Fruit fly (Drosophila melanogaster): Measurements from ENCODE around the gene CG10208.

CG10208 gene

DNA sequence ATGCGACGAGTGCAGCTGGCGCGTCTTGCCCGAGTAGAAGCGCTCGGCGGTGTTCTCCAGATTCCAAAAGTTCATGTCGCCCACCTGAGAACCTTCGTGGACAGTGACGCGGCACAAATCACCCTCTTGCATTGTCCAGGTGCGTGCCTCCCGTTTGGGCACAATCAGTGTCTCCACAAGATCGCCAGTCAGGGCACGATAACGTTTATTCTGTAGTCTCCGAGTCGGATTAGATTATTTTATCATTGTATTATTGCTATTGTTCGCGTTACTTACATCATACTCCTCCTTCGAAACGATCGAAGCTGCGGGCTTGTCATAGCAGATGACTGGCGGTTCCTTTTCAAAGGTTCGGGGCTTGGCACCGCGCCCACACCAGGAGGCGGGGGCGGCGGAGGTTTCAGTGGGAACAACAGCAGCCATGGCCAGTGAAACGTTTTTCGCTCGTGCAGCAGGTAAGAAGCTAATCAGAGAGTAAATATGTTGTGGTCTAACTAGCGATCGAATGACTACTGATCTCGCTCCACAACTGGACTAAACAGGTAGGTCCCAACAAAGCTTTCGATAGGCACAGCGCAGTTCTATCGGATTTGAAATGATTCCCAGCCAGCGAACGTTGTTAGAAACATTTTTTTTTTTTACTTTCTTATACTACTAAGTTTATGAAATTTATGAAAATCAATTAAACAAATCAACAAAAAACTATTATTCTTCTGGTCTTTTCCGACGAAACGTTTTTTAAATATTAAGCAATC lies at the start of gene CG10208:
Gene CG10208 (minus strand): TSS at position 518 of the 755 bp plus-strand sequence.
- no peak for TF ChIP-seq Myc (optimal IDR thresholded peaks at IDR 0.05)
- TF ChIP-seq h (optimal IDR thresholded peaks at IDR 0.05): no peak
- no peak for TF ChIP-seq Sin3A (optimal IDR thresholded peaks at IDR 0.05)

DNA sequence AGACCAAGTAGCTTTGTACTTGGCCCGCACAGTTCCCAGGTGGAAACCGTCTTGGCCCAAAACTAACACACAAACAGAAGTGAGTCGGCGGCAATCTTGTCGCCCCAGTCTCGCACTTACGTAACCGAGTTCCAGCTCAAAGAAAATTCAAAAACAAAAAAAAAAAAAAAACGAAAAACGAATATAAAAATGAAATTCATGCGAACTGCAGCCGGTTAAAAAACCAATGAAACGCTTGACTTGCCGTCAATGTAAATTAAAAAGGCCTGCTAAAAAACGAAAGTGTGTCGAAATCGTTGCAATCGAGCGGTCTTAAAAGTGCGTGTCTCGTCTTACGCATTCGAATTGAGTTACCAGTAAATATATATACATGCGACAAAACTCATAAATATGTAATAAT lies 49.8 kb upstream of the CG10208 start:
- TF ChIP-seq Myc (optimal IDR thresholded peaks at IDR 0.05): no peak
- no peak for TF ChIP-seq psq (optimal IDR thresholded peaks at IDR 0.05)
- no peak for TF ChIP-seq ttk (optimal IDR thresholded peaks at IDR 0.05)
- no peak for TF ChIP-seq insv (optimal IDR thresholded peaks at IDR 0.05)
- TF ChIP-seq h (optimal IDR thresholded peaks at IDR 0.05): no peak
- no peak for TF ChIP-seq Sin3A (optimal IDR thresholded peaks at IDR 0.05)

dm6 chr3R:23822969-23823368 lies 49.0 kb upstream of the CG10208 start:
- TF ChIP-seq Myc (optimal IDR thresholded peaks at IDR 0.05): no peak
- TF ChIP-seq ttk (optimal IDR thresholded peaks at IDR 0.05): no peak
- TF ChIP-seq Sin3A (optimal IDR thresholded peaks at IDR 0.05): no peak
- no peak for TF ChIP-seq insv (optimal IDR thresholded peaks at IDR 0.05)
- TF ChIP-seq h (optimal IDR thresholded peaks at IDR 0.05): no peak
- no peak for TF ChIP-seq psq (optimal IDR thresholded peaks at IDR 0.05)

dm6 chr3R:23820290-23820689 lies 46.4 kb upstream of the CG10208 start:
- TF ChIP-seq Myc (optimal IDR thresholded peaks at IDR 0.05) (no peak), Sin3A (optimal IDR thresholded peaks at IDR 0.05) (no peak), ttk (optimal IDR thresholded peaks at IDR 0.05) (no peak), h (optimal IDR thresholded peaks at IDR 0.05) (no peak), insv (optimal IDR thresholded peaks at IDR 0.05) (no peak), psq (optimal IDR thresholded peaks at IDR 0.05) (no peak)

DNA sequence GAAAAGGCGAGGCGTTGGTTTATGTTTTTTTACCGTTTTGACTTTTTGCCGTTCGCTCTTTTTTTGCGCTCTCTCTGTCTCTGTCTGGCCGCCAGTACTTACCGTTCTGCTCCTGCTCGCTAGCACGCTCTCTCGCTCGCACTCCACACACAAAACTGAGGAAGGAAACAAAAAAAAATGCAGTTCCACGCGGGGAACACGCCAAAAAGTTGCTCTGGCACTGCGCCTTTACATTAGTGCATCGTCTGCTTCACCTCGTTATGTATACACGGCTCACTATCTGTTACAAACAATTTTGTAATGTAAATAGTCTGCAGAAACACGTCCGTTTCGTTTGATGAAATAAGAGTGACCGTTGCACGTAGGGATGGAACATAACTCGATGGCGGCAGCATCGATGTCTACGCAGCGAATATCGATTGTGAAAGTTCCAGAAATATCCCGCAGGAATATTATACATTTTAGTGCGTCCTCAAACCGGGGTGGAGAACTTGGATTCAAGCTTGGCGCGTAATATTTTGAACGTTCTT lies 45.0 kb upstream of the CG10208 start, which contains the start of the genes CG33111 and eIF4G2:
Gene CG33111 (minus strand): TSS at position 359 of the 530 bp plus-strand sequence.
Gene eIF4G2 (minus strand): TSS at position 359 of the 530 bp plus-strand sequence.
- TF ChIP-seq insv (optimal IDR thresholded peaks at IDR 0.05) (no peak), Myc (optimal IDR thresholded peaks at IDR 0.05) (no peak), Sin3A (optimal IDR thresholded peaks at IDR 0.05) (no peak), ttk (optimal IDR thresholded peaks at IDR 0.05) (no peak)

dm6 chr3R:23817566-23818202 lies 43.8 kb upstream of the CG10208 start:
- TF ChIP-seq ttk (optimal IDR thresholded peaks at IDR 0.05) (no peak), psq (optimal IDR thresholded peaks at IDR 0.05) (no peak), Myc (optimal IDR thresholded peaks at IDR 0.05) (no peak), h (optimal IDR thresholded peaks at IDR 0.05) (no peak), Sin3A (optimal IDR thresholded peaks at IDR 0.05) (no peak), insv (optimal IDR thresholded peaks at IDR 0.05) (no peak)

DNA sequence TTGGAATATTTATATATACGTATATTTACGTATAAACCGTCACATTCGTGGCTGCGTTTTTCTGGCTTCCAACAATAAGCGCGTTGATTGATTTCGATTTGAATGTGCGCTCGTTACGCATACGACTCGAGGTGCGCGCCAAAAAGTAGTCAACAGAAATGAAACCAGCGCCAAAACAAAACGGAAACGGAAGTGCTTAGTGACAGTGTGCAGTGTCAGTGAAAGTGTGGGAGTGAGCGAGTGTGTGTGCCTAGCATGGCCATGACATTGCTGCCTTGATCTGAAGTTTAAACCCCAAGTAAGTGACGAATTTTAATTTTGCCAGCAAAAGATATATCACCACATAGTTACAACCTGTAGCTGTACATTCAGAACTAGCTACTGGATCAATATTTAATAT lies 29.7 kb upstream of the CG10208 start, which contains the start of gene CG34355:
Gene CG34355 (plus strand): TSS at position 192 of the 400 bp plus-strand sequence.
- TF ChIP-seq psq (optimal IDR thresholded peaks at IDR 0.05) (no peak), h (optimal IDR thresholded peaks at IDR 0.05) (no peak), ttk (optimal IDR thresholded peaks at IDR 0.05) (no peak), Myc (optimal IDR thresholded peaks at IDR 0.05) (no peak), insv (optimal IDR thresholded peaks at IDR 0.05) (no peak), Sin3A (optimal IDR thresholded peaks at IDR 0.05) (no peak)

dm6 chr3R:23791491-23791890 lies 17.6 kb upstream of the CG10208 start:
- TF ChIP-seq Sin3A (optimal IDR thresholded peaks at IDR 0.05): no peak
- TF ChIP-seq h (optimal IDR thresholded peaks at IDR 0.05): no peak
- TF ChIP-seq ttk (optimal IDR thresholded peaks at IDR 0.05): no peak
- TF ChIP-seq psq (optimal IDR thresholded peaks at IDR 0.05): no peak
- TF ChIP-seq Myc (optimal IDR thresholded peaks at IDR 0.05): no peak
- TF ChIP-seq insv (optimal IDR thresholded peaks at IDR 0.05): no peak

DNA sequence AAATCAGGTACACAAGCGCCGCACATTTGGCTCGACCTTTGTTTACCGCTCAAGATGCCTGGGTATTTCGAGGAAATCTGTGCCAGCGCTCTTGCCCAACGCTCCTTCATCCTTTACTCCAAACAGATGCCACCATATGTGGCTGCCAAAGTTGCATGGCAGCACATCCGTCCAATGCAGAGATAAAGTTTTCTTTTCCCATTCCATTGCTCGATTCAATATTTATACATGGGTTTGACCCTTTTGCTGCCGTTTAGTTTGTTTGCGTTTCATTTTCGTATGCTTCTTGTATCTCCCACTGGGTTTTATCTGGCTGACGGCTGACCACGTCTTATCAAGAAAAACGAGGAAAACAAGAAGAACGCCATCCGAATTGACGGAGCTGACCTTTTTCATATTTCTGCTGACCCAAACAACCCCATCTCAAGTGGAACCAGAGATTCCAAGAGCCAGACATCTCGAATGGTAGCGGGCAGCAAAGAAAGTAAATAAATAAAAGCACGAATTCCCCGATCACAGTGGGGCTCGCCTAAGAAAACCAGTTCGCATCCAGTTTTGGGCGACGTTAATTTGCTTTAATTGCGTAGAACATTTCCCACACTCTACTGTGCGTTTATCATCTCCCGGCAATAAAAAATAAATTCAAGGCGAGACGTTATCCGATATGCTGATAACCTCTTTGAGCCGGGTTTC lies 16.7 kb upstream of the CG10208 start:
- no peak for TF ChIP-seq Sin3A (optimal IDR thresholded peaks at IDR 0.05)
- no peak for TF ChIP-seq ttk (optimal IDR thresholded peaks at IDR 0.05)
- no peak for TF ChIP-seq Myc (optimal IDR thresholded peaks at IDR 0.05)
- no peak for TF ChIP-seq insv (optimal IDR thresholded peaks at IDR 0.05)
- no peak for TF ChIP-seq psq (optimal IDR thresholded peaks at IDR 0.05)
- no peak for TF ChIP-seq h (optimal IDR thresholded peaks at IDR 0.05)

- TF ChIP-seq ttk (optimal IDR thresholded peaks at IDR 0.05) (no peak), Sin3A (optimal IDR thresholded peaks at IDR 0.05) (no peak), h (optimal IDR thresholded peaks at IDR 0.05) (no peak), insv (optimal IDR thresholded peaks at IDR 0.05) (no peak), psq (optimal IDR thresholded peaks at IDR 0.05) (no peak), Myc (optimal IDR thresholded peaks at IDR 0.05) (no peak)
These were observed 15.7 kb upstream of the CG10208 start for dm6 chr3R:23789584-23789983.

dm6 chr3R:23788406-23789021 lies 14.6 kb upstream of the CG10208 start:
- no peak for TF ChIP-seq ttk (optimal IDR thresholded peaks at IDR 0.05)
- no peak for TF ChIP-seq insv (optimal IDR thresholded peaks at IDR 0.05)
- no peak for TF ChIP-seq Myc (optimal IDR thresholded peaks at IDR 0.05)
- no peak for TF ChIP-seq Sin3A (optimal IDR thresholded peaks at IDR 0.05)
- TF ChIP-seq psq (optimal IDR thresholded peaks at IDR 0.05): no peak
- no peak for TF ChIP-seq h (optimal IDR thresholded peaks at IDR 0.05)
